Fruit fly (Drosophila melanogaster): Measurements from ENCODE around the gene CG3699.

CG3699 gene

dm6 chrX:900725-901345 is 46.5 kb downstream of the CG3699 start (continued):
- TF ChIP-seq Dbx (GFP tag; IDR thresholded peaks at IDR 0.05), result peak; percentile 66
- no peak for TF ChIP-seq CG8359 (GFP tag; optimal IDR thresholded peaks at IDR 0.05; ENCODE audit: borderline replicate concordance)
- peak; percentile 85 for TF ChIP-seq ci (GFP tag; IDR thresholded peaks at IDR 0.05)
- TF ChIP-seq chif (GFP tag; optimal IDR thresholded peaks at IDR 0.05), result peak; percentile 61 to 82
- peak; percentile 59; the same call in 1 of the 2 replicates for TF ChIP-seq CG32767 (GFP tag; IDR thresholded peaks at IDR 0.05)
- TF ChIP-seq lmd (GFP tag; IDR thresholded peaks at IDR 0.05), result peak; percentile 81
- TF ChIP-seq Myb (GFP tag; optimal IDR thresholded peaks at IDR 0.05), result peak; percentile 47
- TF ChIP-seq CG7745 (tag; optimal IDR thresholded peaks at IDR 0.05), result no peak
- TF ChIP-seq CG14050 (GFP tag; IDR thresholded peaks at IDR 0.05), result peak; percentile 64
- peak; percentile 44; the same call in 1 of the 2 replicates for TF ChIP-seq CG8765 (GFP tag; IDR thresholded peaks at IDR 0.05)
- TF ChIP-seq CG31441 (GFP tag; IDR thresholded peaks at IDR 0.05), result peak; percentile 79
- peak; percentile 59 for TF ChIP-seq CG9727 (GFP tag; optimal IDR thresholded peaks at IDR 0.05)
- peak; percentile 84 for TF ChIP-seq CG6689 (GFP tag; IDR thresholded peaks at IDR 0.05)
- TF ChIP-seq CG6854 (GFP tag; optimal IDR thresholded peaks at IDR 0.05), result peak; percentile 56
- peak; percentile 79 for TF ChIP-seq Fer3 (tag; optimal IDR thresholded peaks at IDR 0.05)
- TF ChIP-seq ATbp (GFP tag; optimal IDR thresholded peaks at IDR 0.05), result peak; percentile 77
- peak; percentile 38 for TF ChIP-seq CG10462 (GFP tag; optimal IDR thresholded peaks at IDR 0.05)
- no peak for TF ChIP-seq mld (GFP tag; IDR thresholded peaks at IDR 0.05; ENCODE audit: partially characterized antibody)
- TF ChIP-seq bab2 (GFP tag; optimal IDR thresholded peaks at IDR 0.05), result peak; percentile 76
- TF ChIP-seq CG5953 (GFP tag; IDR thresholded peaks at IDR 0.05), result peak; percentile 48; the same call in 1 of the 2 replicates
- peak; percentile 72 for TF ChIP-seq Hr3 (GFP tag; optimal IDR thresholded peaks at IDR 0.05)
- peak; percentile 69 for TF ChIP-seq ERR (GFP tag; optimal IDR thresholded peaks at IDR 0.05)
- peak; percentile 13 for TF ChIP-seq fd64A (GFP tag; optimal IDR thresholded peaks at IDR 0.05)
- TF ChIP-seq croc (GFP tag; conservative IDR thresholded peaks at IDR 0.05), result peak; percentile 65
- no peak for TF ChIP-seq Hmx (GFP tag; optimal IDR thresholded peaks at IDR 0.05)
- TF ChIP-seq danr (GFP tag; IDR thresholded peaks at IDR 0.05), result peak; percentile 66
- TF ChIP-seq ro (GFP tag; IDR thresholded peaks at IDR 0.05), result peak; percentile 63; the same call in 1 of the 2 replicates
- peak in 1 of 3 experiments; percentile 53 for TF ChIP-seq lola (GFP tag; optimal IDR thresholded peaks at IDR 0.05)
- TF ChIP-seq Xbp1 (GFP tag; optimal IDR thresholded peaks at IDR 0.05), result peak; percentile 86
- TF ChIP-seq caup (GFP tag; optimal IDR thresholded peaks at IDR 0.05; ENCODE audit: severe bottlenecking), result peak; percentile 74
- peak; percentile 20 for TF ChIP-seq tup (GFP tag; optimal IDR thresholded peaks at IDR 0.05)
- peak; percentile 86 for TF ChIP-seq lbe (GFP tag; optimal IDR thresholded peaks at IDR 0.05)
- TF ChIP-seq CG15269 (tag; optimal IDR thresholded peaks at IDR 0.05), result peak; percentile 86
- no peak for TF ChIP-seq CG8478 (optimal IDR thresholded peaks at IDR 0.05)
- peak; percentile 78 for TF ChIP-seq CG7786 (GFP tag; optimal IDR thresholded peaks at IDR 0.05)
- TF ChIP-seq CG2875 (GFP tag; optimal IDR thresholded peaks at IDR 0.05), result peak; percentile 53
- TF ChIP-seq peb (GFP tag; IDR thresholded peaks at IDR 0.05), result peak; percentile 39; the same call in 1 of the 2 replicates
- TF ChIP-seq CG4820 (GFP tag; optimal IDR thresholded peaks at IDR 0.05), result peak; percentile 61
- TF ChIP-seq CG6254 (GFP tag; optimal IDR thresholded peaks at IDR 0.05), result peak; percentile 31
- TF ChIP-seq Bgb (GFP tag; IDR thresholded peaks at IDR 0.05; ENCODE audit: partially characterized antibody), result no peak
- peak; percentile 44 for TF ChIP-seq NC2α (GFP tag; optimal IDR thresholded peaks at IDR 0.05)
- peak; percentile 68 for TF ChIP-seq CG8089 (GFP tag; optimal IDR thresholded peaks at IDR 0.05)
- peak; percentile 64 for TF ChIP-seq CHES-1-like (GFP tag; optimal IDR thresholded peaks at IDR 0.05)
- TF ChIP-seq mam (GFP tag; optimal IDR thresholded peaks at IDR 0.05), result peak; percentile 85
- TF ChIP-seq Antp (GFP tag; optimal IDR thresholded peaks at IDR 0.05), result peak; percentile 91
- peak; percentile 42 for TF ChIP-seq fu2 (GFP tag; optimal IDR thresholded peaks at IDR 0.05)
- TF ChIP-seq gro (GFP tag; optimal IDR thresholded peaks at IDR 0.05), result peak; percentile 78
- TF ChIP-seq abd-A (tag; optimal IDR thresholded peaks at IDR 0.05), result no peak
- no peak for TF ChIP-seq insv (GFP tag; optimal IDR thresholded peaks at IDR 0.05)
- TF ChIP-seq CG33557 (GFP tag; optimal IDR thresholded peaks at IDR 0.05), result peak; percentile 29

Data from whole organism, embryonic.